Worm (Caenorhabditis elegans): ENCODE results near the gene epic-3.

ce11 chrIV:1768288-1768687 lies 44.1 kb upstream of the epic-3 start, which contains the start of gene col-108:
- no peak for TF ChIP-seq unc-42 (tag; optimal IDR thresholded peaks at IDR 0.05)
- no peak for TF ChIP-seq ceh-22 (tag; optimal IDR thresholded peaks at IDR 0.05)
- TF ChIP-seq nhr-232 (tag; optimal IDR thresholded peaks at IDR 0.05), result no peak
- no peak for TF ChIP-seq pha-2 (tag; optimal IDR thresholded peaks at IDR 0.05)
- no peak for TF ChIP-seq dmd-4 (tag; optimal IDR thresholded peaks at IDR 0.05; ENCODE audit: borderline replicate concordance)
- TF ChIP-seq lin-11 (tag; optimal IDR thresholded peaks at IDR 0.05), result no peak
- TF ChIP-seq ceh-14 (tag; optimal IDR thresholded peaks at IDR 0.05), result no peak
- TF ChIP-seq unc-86 (tag; optimal IDR thresholded peaks at IDR 0.05), result no peak
- no peak for TF ChIP-seq nhr-11 (tag; optimal IDR thresholded peaks at IDR 0.05)
